Fruit fly (Drosophila melanogaster): ENCODE measurements around the gene CG33985.

- TF ChIP-seq toe (GFP tag; optimal IDR thresholded peaks at IDR 0.05): no peak
- TF ChIP-seq cnc (optimal IDR thresholded peaks at IDR 0.05): no peak
- no peak for TF ChIP-seq Crg-1 (GFP tag; optimal IDR thresholded peaks at IDR 0.05)
- TF ChIP-seq CG7101 (tag; optimal IDR thresholded peaks at IDR 0.05): no peak
- no peak for TF ChIP-seq Mnt (GFP tag; optimal IDR thresholded peaks at IDR 0.05)
- TF ChIP-seq CG14711 (tag; optimal IDR thresholded peaks at IDR 0.05): no peak
- TF ChIP-seq ovo (GFP tag; optimal IDR thresholded peaks at IDR 0.05): no peak
Observed at dm6 chr3L:15541281-15541680, 14.7 kb upstream of the CG33985 start.

Data from whole organism, adult.